Fruit fly (Drosophila melanogaster) whole organism, prepupa: ENCODE data around the gene Gr39a.
A peak's percentile ranks its signal among the peaks of the same experiment; 100 is the strongest.

Experiments
- Blimp-1 ChIP-seq: fragments of 200-800 bp; sonication (Bioruptor generic); optimal IDR thresholded peaks from 3 replicates; lab custom pipeline; 2017; ENCODE audit warnings: missing biosample characterization, missing genetic modification characterization, mild to moderate bottlenecking, moderate library complexity, missing genetic modification reagents
- CG10631 ChIP-seq: fragments of 200-800 bp; sonication (Bioruptor generic); optimal IDR thresholded peaks from 2 replicates; lab custom pipeline; 2016; ENCODE audit warnings: missing biosample characterization, missing genetic modification characterization
- CG10669 ChIP-seq: fragments of 200-800 bp; sonication (Bioruptor generic); optimal IDR thresholded peaks from 3 replicates; lab custom pipeline; 2018; ENCODE audit warnings: missing biosample characterization, mild to moderate bottlenecking, missing genetic modification characterization, moderate library complexity
- CG11762 ChIP-seq: fragments of 200-800 bp; sonication (Bioruptor generic); optimal IDR thresholded peaks from 3 replicates; lab custom pipeline; 2016; ENCODE audit warnings: missing biosample characterization, missing genetic modification characterization; ENCODE audit not compliant: insufficient read depth
- CG15336 ChIP-seq: fragments of 200-800 bp; sonication (Bioruptor generic); IDR thresholded peaks from 2 replicates; pipeline ENCODE4 v1.3.6; 2022; ENCODE audit warnings: missing biosample characterization, missing genetic modification characterization
- CG1621 ChIP-seq: fragments of 200-800 bp; sonication (Bioruptor generic); optimal IDR thresholded peaks from 3 replicates; lab custom pipeline; 2018; ENCODE audit warnings: missing biosample characterization, mild to moderate bottlenecking, missing genetic modification characterization
- CG16779 ChIP-seq: fragments of 200-800 bp; sonication (Bioruptor generic); optimal IDR thresholded peaks from 3 replicates; lab custom pipeline; 2017; ENCODE audit warnings: missing biosample characterization, mild to moderate bottlenecking, missing genetic modification characterization
- CG3032 ChIP-seq: fragments of 200-800 bp; optimal IDR thresholded peaks from 2 replicates; lab custom pipeline; 2019; ENCODE audit warnings: missing biosample characterization, mild to moderate bottlenecking, missing genetic modification characterization, moderate library complexity
- CG32006 ChIP-seq: fragments of 200-800 bp; sonication (Bioruptor generic); optimal IDR thresholded peaks from 3 replicates; lab custom pipeline; 2017; ENCODE audit warnings: missing biosample characterization, mild to moderate bottlenecking, missing genetic modification characterization
- CG34406 ChIP-seq: fragments of 200-800 bp; sonication (Bioruptor generic); optimal IDR thresholded peaks from 3 replicates; lab custom pipeline; 2016; ENCODE audit warnings: missing biosample characterization, missing genetic modification characterization
- CG6163 ChIP-seq: fragments of 200-800 bp; sonication (Bioruptor generic); IDR thresholded peaks from 3 replicates; pipeline ENCODE4 v1.3.6; 2022; ENCODE audit warnings: missing biosample characterization, missing genetic modification characterization
- CG6276 ChIP-seq: fragments of 200-800 bp; sonication (Bioruptor generic); optimal IDR thresholded peaks from 2 replicates; lab custom pipeline; 2017; ENCODE audit warnings: missing biosample characterization, mild to moderate bottlenecking, missing genetic modification characterization
- CG6792 ChIP-seq: fragments of 200-800 bp; sonication (Bioruptor generic); optimal IDR thresholded peaks from 3 replicates; lab custom pipeline; 2016; ENCODE audit warnings: missing biosample characterization, missing genetic modification characterization
- CG6854 ChIP-seq: fragments of 200-800 bp; sonication (Bioruptor generic); optimal IDR thresholded peaks from 2 replicates; lab custom pipeline; 2017; ENCODE audit warnings: missing biosample characterization, mild to moderate bottlenecking, missing genetic modification characterization
- CG7368 ChIP-seq: fragments of 200-800 bp; sonication (Bioruptor generic); optimal IDR thresholded peaks from 3 replicates; lab custom pipeline; 2016; ENCODE audit warnings: missing biosample characterization, missing genetic modification characterization
- CG8119 ChIP-seq: fragments of 200-800 bp; sonication (Bioruptor generic); IDR thresholded peaks from 3 replicates; pipeline ENCODE4 v1.3.6; 2022; ENCODE audit warnings: missing biosample characterization, missing genetic modification characterization
- CG8319 ChIP-seq: fragments of 200-800 bp; sonication (Bioruptor generic); optimal IDR thresholded peaks from 3 replicates; lab custom pipeline; 2016; ENCODE audit warnings: missing biosample characterization, missing genetic modification characterization
- Eip75B ChIP-seq: fragments of 200-800 bp; sonication (Bioruptor generic); optimal IDR thresholded peaks from 3 replicates; lab custom pipeline; 2016; ENCODE audit warnings: missing biosample characterization, missing genetic modification characterization
- Eip78C ChIP-seq: fragments of 200-800 bp; sonication (Bioruptor generic); peaks from one replicate; lab custom pipeline; 2016; ENCODE audit warnings: missing biosample characterization, missing genetic modification characterization
- Eip93F ChIP-seq: fragments of 200-800 bp; sonication (Bioruptor generic); optimal IDR thresholded peaks from 2 replicates; lab custom pipeline; 2016; ENCODE audit warnings: missing biosample characterization, mild to moderate bottlenecking, missing genetic modification characterization
- Ets96B ChIP-seq: fragments of 200-800 bp; optimal IDR thresholded peaks from 2 replicates; lab custom pipeline; 2019; ENCODE audit warnings: missing biosample characterization, mild to moderate bottlenecking, missing genetic modification characterization, moderate library complexity
- Gug ChIP-seq: fragments of 200-800 bp; sonication (Bioruptor generic); IDR thresholded peaks from 2 replicates; pipeline ENCODE4 v1.3.6; 2022; ENCODE audit warnings: missing biosample characterization, missing genetic modification characterization
- Hr38 ChIP-seq: sonication (Bioruptor generic); optimal IDR thresholded peaks from 2 replicates; lab custom pipeline; 2016; ENCODE audit warnings: missing biosample characterization, missing genetic modification characterization
- Hr39 ChIP-seq: fragments of 200-800 bp; sonication (Bioruptor generic); optimal IDR thresholded peaks from 2 replicates; lab custom pipeline; 2016; ENCODE audit warnings: missing biosample characterization, missing genetic modification characterization
- Hr4 ChIP-seq: fragments of 200-800 bp; sonication (Bioruptor generic); optimal IDR thresholded peaks from 3 replicates; lab custom pipeline; 2016; ENCODE audit warnings: missing biosample characterization, missing genetic modification characterization
- Met ChIP-seq: fragments of 200-800 bp; sonication (Bioruptor generic); optimal IDR thresholded peaks from 3 replicates; lab custom pipeline; 2016; ENCODE audit warnings: missing biosample characterization, missing genetic modification characterization
- OdsH ChIP-seq: fragments of 200-800 bp; sonication (Bioruptor generic); optimal IDR thresholded peaks from 3 replicates; lab custom pipeline; 2016; ENCODE audit warnings: missing biosample characterization, missing genetic modification characterization
- Smox ChIP-seq: fragments of 200-800 bp; sonication (Bioruptor generic); optimal IDR thresholded peaks from 3 replicates; lab custom pipeline; 2016; ENCODE audit warnings: missing biosample characterization, missing genetic modification characterization
- Sox102F ChIP-seq: fragments of 200-800 bp; sonication (Bioruptor generic); optimal IDR thresholded peaks from 2 replicates; lab custom pipeline; 2016; ENCODE audit warnings: missing biosample characterization, mild to moderate bottlenecking, missing genetic modification characterization
- Sox14 ChIP-seq: fragments of 200-800 bp; sonication (Bioruptor generic); optimal IDR thresholded peaks from 3 replicates; lab custom pipeline; 2016; ENCODE audit warnings: missing biosample characterization, missing genetic modification characterization
- achi ChIP-seq: fragments of 200-800 bp; sonication (Bioruptor generic); optimal IDR thresholded peaks from 3 replicates; lab custom pipeline; 2016; ENCODE audit warnings: missing biosample characterization, missing genetic modification characterization
- dac ChIP-seq: fragments of 200-800 bp; sonication (Bioruptor generic); optimal IDR thresholded peaks from 2 replicates; lab custom pipeline; 2017; ENCODE audit warnings: missing biosample characterization, mild to moderate bottlenecking, missing genetic modification characterization
- eg ChIP-seq: fragments of 200-800 bp; sonication (Bioruptor generic); IDR thresholded peaks from 3 replicates; pipeline ENCODE4 v1.3.6; 2022; ENCODE audit warnings: missing biosample characterization, missing genetic modification characterization
- esn ChIP-seq: fragments of 200-800 bp; sonication (Bioruptor generic); optimal IDR thresholded peaks from 2 replicates; lab custom pipeline; 2016; ENCODE audit warnings: missing biosample characterization, mild to moderate bottlenecking, missing genetic modification characterization, moderate library complexity
- fd59A ChIP-seq: fragments of 200-800 bp; sonication (Bioruptor generic); optimal IDR thresholded peaks from 2 replicates; lab custom pipeline; 2017; ENCODE audit warnings: missing biosample characterization, mild to moderate bottlenecking, missing genetic modification characterization, missing genetic modification reagents
- fd85E ChIP-seq: fragments of 200-800 bp; sonication (Bioruptor generic); optimal IDR thresholded peaks from 3 replicates; lab custom pipeline; 2016; ENCODE audit warnings: missing biosample characterization, missing genetic modification characterization
- fkh ChIP-seq: fragments of 200-800 bp; sonication (Bioruptor generic); optimal IDR thresholded peaks from 3 replicates; lab custom pipeline; 2017; ENCODE audit warnings: missing biosample characterization, mild to moderate bottlenecking, missing genetic modification characterization, moderate library complexity
- pdm3 ChIP-seq: fragments of 200-800 bp; sonication (Bioruptor generic); optimal IDR thresholded peaks from 3 replicates; lab custom pipeline; 2016; ENCODE audit warnings: missing biosample characterization, missing genetic modification characterization
- salr ChIP-seq, 2 experiments: fragments of 200-800 bp; sonication (Bioruptor generic); optimal IDR thresholded peaks; 3 replicates each; lab custom pipeline; 2016 to 2018; ENCODE audit warnings: missing biosample characterization in 2 of 2, missing genetic modification characterization in 2 of 2, mild to moderate bottlenecking in 1 of 2
- ss ChIP-seq, 2 experiments: fragments of 200-800 bp; sonication (Bioruptor generic); optimal IDR thresholded peaks; 2 replicates in 1 of 2; 3 replicates in 1 of 2; lab custom pipeline; 2017 to 2018; ENCODE audit warnings: mild to moderate bottlenecking in 2 of 2, missing biosample characterization in 2 of 2, missing genetic modification characterization in 2 of 2, moderate library complexity in 1 of 2
- svp ChIP-seq: fragments of 200-800 bp; sonication (Bioruptor generic); peaks from one replicate; lab custom pipeline; 2016; ENCODE audit warnings: missing biosample characterization, missing genetic modification characterization
- vri ChIP-seq: fragments of 200-800 bp; sonication (Bioruptor generic); optimal IDR thresholded peaks from 3 replicates; lab custom pipeline; 2016; ENCODE audit warnings: missing biosample characterization, mild to moderate bottlenecking, missing genetic modification characterization

Gr39a gene

DNA sequence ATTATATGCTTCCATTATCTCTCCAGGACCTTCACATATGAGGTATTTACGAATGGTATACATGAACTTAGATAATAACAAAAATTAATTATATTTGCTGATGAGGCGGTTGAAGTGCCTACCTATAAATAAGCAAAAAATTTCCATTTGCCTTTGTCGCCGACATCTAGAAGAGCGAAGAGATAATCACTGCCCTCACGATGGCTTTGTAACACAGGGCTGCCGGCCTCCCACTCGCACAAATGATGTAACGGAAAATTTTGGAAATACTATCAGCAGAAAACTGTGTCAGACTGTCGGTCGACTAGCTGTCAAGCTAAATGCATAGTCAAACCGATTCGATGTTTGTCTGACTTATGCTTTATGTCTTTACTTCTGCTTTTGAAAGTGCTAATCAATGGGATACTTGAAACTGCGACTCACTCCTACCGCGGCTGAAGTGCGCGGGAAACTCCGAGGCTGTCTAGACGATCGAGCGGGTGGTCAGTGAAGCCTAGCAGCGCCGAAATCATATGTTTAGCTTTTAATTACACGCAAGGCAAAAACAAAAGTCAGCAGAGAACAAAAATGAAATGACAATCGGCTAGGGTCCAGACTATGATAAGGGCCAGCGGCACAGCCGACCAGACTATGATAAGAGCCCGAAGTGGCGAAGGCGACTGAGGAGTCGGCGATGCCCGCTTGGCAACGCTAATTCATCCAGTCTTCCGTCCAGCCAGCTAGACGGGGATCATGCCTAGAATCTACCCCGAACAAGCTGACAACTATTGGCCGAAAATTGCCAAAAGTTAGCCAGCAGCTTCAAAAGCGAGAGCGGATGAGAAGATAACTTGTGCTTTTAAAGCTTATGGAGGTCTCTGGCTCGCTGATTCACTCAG lies 13.4 kb downstream of the Gr39a start:
- TF ChIP-seq Eip75B (GFP tag; lab: Kevin White, UChicago) = no peak
- no peak for TF ChIP-seq pdm3 (GFP tag; lab: Kevin White, UChicago)
- TF ChIP-seq salr (GFP tag; optimal IDR thresholded peaks at IDR 0.05; lab: Kevin White, UChicago) = no peak
- no peak for TF ChIP-seq Hr38 (GFP tag; lab: Kevin White, UChicago)
- no peak for TF ChIP-seq achi (GFP tag; lab: Kevin White, UChicago)
- TF ChIP-seq Smox (GFP tag; lab: Kevin White, UChicago) = no peak
- TF ChIP-seq fd59A = no peak
- no peak for TF ChIP-seq Met
- no peak for TF ChIP-seq CG34406 (GFP tag; lab: Kevin White, UChicago)
- TF ChIP-seq vri (GFP tag; lab: Kevin White, UChicago) = peak; percentile 59
- TF ChIP-seq CG32006 (GFP tag; lab: Kevin White, UChicago) = no peak
- peak; percentile 86 for TF ChIP-seq svp (GFP tag; lab: Kevin White, UChicago)

dm6 chr2L:21304533-21304850 lies 14.0 kb downstream of the Gr39a start:
- TF ChIP-seq CG8119 = no peak
- no peak for TF ChIP-seq Hr39
- TF ChIP-seq Gug (GFP tag; lab: Robert Waterston, UW) = no peak
- no peak for TF ChIP-seq OdsH (GFP tag; lab: Kevin White, UChicago)
- TF ChIP-seq CG6276 = no peak
- TF ChIP-seq Sox14 (GFP tag; lab: Kevin White, UChicago) = no peak
- TF ChIP-seq, all 60 proteins: peak for 0

dm6 chr2L:21307795-21308426 lies 17.4 kb downstream of the Gr39a start:
- TF ChIP-seq CG11762 (GFP tag; lab: Kevin White, UChicago) = no peak
- no peak for TF ChIP-seq Hr39
- peak; percentile 55 for TF ChIP-seq svp (GFP tag; lab: Kevin White, UChicago)
- peak; percentile 43 for TF ChIP-seq CG8319 (GFP tag; lab: Kevin White, UChicago)
- peak; percentile 7 for TF ChIP-seq Eip78C

DNA sequence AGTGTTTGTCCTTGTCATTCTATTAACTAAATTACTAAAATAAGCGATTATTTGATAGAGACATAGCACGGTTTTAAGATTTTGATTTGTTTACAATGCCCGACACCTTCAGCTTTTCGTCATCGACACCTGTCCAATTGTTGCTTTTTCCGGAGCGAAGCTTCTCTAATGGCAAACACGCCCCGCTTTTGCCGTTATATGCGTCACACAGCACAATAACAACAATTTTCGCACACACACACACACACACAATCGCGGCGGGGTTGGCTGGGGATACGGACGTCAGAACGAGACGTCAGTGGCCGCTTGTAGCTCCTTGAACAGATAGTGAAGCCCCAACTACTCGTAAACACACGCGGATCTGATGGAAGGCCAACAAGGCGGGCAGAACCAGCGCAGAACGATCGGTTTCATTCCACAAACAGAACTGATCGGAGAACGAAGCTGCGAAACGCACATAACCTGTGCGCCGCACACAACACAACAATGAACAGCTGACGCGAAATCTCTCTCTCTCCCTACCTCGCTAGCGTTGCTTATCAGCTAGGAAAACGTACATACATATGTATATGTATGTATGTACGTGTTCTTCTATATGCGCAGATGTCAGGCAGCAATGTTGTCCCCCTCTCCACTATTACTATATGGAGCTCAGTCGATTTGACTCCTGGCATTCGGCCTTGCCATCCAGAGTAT lies 18.7 kb downstream of the Gr39a start:
- TF ChIP-seq Blimp-1 (GFP tag; lab: Kevin White, UChicago) (no peak), ss (GFP tag; optimal IDR thresholded peaks at IDR 0.05; lab: Kevin White, UChicago) (peak; percentile 7 to 43), CG15336 (GFP tag; lab: Robert Waterston, UW) (0 out of 2 replicates have a peak, but pooled peaks have one; percentile 25), dac (GFP tag; lab: Kevin White, UChicago) (no peak), eg (GFP tag; lab: Robert Waterston, UW) (no peak), CG11762 (GFP tag; lab: Kevin White, UChicago) (no peak), fkh (peak; percentile 67), Hr4 (GFP tag; lab: Kevin White, UChicago) (no peak), fd85E (GFP tag; lab: Kevin White, UChicago) (no peak), Gug (GFP tag; lab: Robert Waterston, UW) (no peak), pdm3 (GFP tag; lab: Kevin White, UChicago) (no peak), CG6163 (GFP tag; lab: Robert Waterston, UW) (no peak), CG6792 (GFP tag; lab: Kevin White, UChicago) (no peak), esn (no peak), svp (GFP tag; lab: Kevin White, UChicago) (no peak), CG16779 (peak; percentile 67), CG1621 (no peak), CG10669 (GFP tag; lab: Kevin White, UChicago) (no peak), Met (no peak), CG6854 (no peak), Sox102F (no peak), fd59A (no peak), CG10631 (no peak), CG7368 (GFP tag; lab: Kevin White, UChicago) (no peak), Eip93F (GFP tag; lab: Kevin White, UChicago) (no peak), Ets96B (no peak), CG3032 (tag; lab: Kevin White, UChicago) (no peak), Sox14 (GFP tag; lab: Kevin White, UChicago) (peak; percentile 25)
